Fruit fly (Drosophila melanogaster) S2 (cell line): Measurements from ENCODE around the gene CG7945.

Source experiments
- CG8478 ChIP-seq: fragments of >200 bp; optimal IDR thresholded peaks from 2 replicates; lab custom pipeline; 2018
- CTCF ChIP-seq, 2 experiments: fragments of >200 bp; optimal IDR thresholded peaks; 2 replicates each; lab custom pipeline; 2018

The CG7945 gene

DNA sequence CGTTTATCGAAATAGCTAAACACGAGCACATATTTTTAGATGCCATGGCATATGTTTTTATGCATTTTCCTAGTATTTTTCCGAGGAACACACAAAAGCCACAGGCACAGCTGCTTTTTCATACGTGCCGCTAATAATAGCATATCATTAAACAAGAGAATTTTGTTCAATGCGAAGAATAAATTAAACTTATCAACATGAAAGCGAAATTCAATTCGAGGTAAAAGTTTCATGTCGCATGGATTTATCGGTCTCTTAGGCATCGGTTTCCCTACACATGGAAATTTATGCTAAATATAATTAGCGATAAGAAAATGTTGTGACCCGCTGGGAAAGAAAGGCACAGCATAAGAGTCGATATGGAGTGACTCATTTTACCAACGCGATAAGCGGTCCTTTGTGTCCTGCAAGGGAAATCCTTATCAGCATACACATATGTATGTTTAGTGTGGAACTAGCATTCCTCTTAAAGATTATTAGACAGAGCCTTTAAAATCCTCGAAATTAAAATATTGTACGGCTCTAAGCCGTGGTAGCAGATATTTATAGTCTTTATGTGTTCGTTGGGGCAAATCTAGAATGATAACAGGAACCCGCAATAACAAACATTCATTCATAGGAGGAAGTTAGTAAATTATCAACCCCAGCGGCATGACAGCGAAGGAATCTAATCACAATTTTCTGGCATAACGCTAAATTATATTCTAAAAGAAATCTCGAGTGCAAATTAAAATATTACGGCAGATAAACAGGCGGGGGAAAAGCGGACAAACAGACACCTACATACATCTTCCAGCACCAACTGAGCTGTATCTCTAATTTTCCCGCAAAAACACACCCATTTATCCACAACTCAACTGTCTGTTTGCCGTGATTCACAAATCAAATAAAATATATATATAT is 7.7 kb upstream of the CG7945 start, which contains the start of gene CG43248:
Gene CG43248 (minus strand): TSS at position 51 of the 903 bp plus-strand sequence.
- no peak for TF ChIP-seq CTCF (optimal IDR thresholded peaks at IDR 0.05; lab: Kevin White, UChicago)
- no peak for TF ChIP-seq CG8478 (lab: Kevin White, UChicago)

DNA sequence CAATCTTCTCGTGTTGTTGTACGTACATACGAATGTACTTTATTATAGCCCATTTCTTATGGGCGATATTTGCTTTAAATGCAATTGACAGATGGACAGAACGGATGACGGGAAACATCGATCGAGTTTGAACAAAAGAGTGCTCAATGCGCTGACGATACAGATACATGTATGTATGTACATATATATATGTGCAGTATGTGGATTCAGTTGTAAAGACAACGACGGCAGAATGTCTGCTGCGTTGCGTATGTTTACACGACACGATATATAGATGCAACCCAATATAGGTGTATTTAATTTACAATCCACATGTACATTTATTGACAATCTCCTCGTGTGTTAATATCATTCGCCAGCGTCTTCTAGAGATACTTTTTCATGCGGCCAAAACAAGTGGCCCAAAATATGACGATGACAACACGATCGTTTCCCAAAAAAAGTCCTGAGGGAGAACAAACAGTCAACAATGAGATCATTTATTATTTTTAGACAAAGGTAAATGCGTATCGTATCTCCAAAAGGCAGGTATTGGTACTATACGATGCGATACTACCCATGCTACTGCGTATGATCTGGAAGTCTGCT is 6.8 kb upstream of the CG7945 start:
- TF ChIP-seq CG8478 (lab: Kevin White, UChicago), result no peak
- no peak for TF ChIP-seq CTCF (optimal IDR thresholded peaks at IDR 0.05; lab: Kevin White, UChicago)

DNA sequence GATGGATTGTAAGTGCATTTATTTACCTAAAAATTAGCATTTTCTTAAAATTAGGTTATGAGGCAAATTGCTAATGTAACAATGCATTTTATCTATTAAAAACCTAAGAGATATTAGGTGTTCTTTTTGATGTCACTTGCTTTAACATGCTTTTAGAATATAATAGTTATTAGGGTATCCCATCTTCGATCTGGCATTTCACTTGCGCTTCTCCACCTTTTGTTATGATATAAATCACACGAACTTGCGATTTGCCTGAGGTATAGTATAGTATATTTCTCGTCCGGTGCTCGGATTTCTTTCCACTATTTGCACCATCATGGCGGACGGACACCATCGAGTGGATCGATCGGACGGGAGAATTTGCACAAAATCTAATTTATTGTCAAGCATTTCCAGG is 6.1 kb upstream of the CG7945 start:
- TF ChIP-seq CTCF (optimal IDR thresholded peaks at IDR 0.05; lab: Kevin White, UChicago) (no peak), CG8478 (lab: Kevin White, UChicago) (no peak)

DNA sequence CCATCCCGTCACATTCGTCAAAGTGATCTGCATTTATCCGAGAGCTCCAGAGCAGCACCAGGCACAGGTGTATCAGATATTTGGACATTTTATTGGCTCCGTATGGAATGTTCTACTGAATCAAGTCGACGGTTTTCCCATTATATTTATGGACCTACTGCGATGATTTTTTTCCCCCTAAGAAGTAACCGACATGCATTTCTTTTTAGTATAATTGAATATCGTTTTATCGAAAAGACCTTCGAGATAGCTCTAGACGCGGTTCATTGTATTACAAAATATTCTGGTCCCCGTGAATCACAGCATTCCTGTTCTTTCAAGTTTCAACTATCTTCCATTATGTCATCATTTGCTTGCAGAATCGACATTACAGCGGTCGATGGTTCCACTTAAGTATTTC is 5.2 kb upstream of the CG7945 start, which contains the start of gene obst-H:
Gene obst-H (minus strand): TSS at position 101 of the 400 bp plus-strand sequence.
- TF ChIP-seq CTCF (optimal IDR thresholded peaks at IDR 0.05; lab: Kevin White, UChicago), result no peak
- no peak for TF ChIP-seq CG8478 (lab: Kevin White, UChicago)

DNA sequence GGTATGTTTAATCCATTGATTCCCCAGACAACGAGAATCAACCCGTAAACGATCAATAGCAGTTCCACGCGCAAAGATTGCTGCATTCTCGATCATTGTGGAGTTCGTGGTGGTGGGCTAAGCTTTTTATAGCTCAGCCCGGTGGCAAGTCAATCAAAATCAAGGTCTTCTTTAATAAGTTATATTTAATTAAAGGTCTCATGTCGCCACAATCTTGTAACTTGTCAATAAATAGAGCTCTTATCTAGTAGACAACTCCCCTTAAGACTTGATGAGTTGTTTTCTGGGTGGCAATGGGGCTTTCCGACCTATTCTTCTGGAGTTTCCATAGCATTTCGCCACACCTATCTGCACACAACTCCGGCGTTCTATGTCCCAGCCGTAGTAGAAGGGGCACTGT is 4.2 kb upstream of the CG7945 start, which contains the start of gene CG42728:
Gene CG42728 (minus strand): TSS at position 101 of the 400 bp plus-strand sequence.
- TF ChIP-seq CG8478 (lab: Kevin White, UChicago) (no peak), CTCF (optimal IDR thresholded peaks at IDR 0.05; lab: Kevin White, UChicago) (no peak)

DNA sequence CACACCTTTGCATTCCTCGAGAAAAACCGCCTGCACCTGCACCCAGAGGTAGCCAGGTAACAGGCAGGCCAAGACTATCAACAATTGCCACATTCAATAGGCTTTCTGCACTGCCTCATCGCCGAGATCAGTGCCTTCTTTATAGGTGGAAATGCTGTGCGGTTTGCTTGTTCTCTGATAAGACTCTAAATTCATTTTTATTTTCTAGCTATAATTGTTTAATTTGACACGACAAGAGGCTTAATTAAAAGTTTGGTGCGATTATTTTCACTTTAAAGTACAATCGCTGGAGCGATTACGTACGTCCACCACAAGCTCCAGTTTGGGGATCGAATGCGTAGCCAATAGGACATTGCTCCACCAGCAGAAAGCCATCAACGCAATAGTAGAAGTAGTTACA is 3.5 kb upstream of the CG7945 start, which contains the start of gene CG42729:
Gene CG42729 (minus strand): TSS at position 101 of the 400 bp plus-strand sequence.
- TF ChIP-seq CG8478 (lab: Kevin White, UChicago) (no peak), CTCF (optimal IDR thresholded peaks at IDR 0.05; lab: Kevin White, UChicago) (no peak)

DNA sequence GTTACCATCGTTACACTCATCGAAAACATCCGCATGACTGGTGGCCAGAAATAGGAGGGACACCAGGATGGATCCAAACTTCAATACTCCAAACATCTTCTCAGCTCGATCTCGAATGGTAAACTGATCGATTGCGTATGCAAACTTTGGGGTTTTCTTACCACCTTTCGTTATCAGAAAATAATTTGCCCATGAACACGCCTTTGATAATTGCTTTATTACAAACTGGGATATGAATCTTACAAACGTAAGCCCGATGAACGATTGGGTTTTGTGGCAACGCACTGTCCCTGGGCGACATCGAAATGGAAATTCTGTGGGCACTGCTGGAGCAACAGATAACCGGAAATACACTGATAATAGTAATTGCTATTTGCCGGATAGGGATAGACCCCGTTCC is 2.8 kb upstream of the CG7945 start, which contains the start of gene CG33985:
Gene CG33985 (minus strand): TSS at position 101 of the 400 bp plus-strand sequence.
- no peak for TF ChIP-seq CG8478 (lab: Kevin White, UChicago)

DNA sequence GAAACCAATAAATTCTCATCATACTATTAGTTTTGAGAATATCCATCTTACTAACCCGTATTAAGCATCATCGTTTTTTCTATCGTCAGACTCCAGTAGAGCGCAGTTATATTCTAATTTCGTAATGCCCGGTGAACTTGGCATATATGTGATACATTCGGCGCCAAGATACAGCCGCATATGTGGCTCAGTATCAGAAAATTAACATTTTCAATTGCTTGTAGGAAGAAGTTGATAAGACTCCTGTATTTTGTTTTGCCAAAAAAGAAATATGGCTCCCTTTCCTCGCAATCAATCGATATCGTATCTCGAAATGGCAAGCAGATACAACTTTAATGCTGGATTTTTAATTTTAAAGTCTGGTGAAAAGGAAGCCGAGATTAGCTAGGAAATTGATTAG is 1.2 kb upstream of the CG7945 start, which contains the start of gene CG33986:
Gene CG33986 (minus strand): TSS at position 101 of the 400 bp plus-strand sequence.
- TF ChIP-seq CTCF (optimal IDR thresholded peaks at IDR 0.05; lab: Kevin White, UChicago), result no peak
- no peak for TF ChIP-seq CG8478 (lab: Kevin White, UChicago)

DNA sequence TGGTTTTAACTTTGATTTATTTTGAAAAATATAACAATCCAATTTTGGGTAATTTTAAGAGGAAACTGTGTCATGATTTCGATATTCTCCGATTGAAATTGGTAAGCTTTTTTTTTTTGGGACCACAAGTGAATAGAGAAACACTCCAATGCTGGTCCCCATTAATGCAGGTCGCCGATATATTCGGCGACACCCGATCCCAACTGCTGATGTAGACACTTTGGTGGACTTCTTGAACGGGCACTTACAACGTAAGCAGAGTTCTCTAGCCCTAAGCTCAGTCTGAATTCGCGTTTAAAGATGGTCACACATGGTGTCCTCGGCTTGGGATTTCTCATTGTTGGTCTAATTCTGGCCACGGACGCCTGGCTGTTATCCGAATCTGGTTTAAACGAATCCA is 3.6 kb downstream of the CG7945 start, which contains the start of gene yellow-k:
Gene yellow-k (plus strand): TSS at position 301 of the 400 bp plus-strand sequence.
- TF ChIP-seq CG8478 (lab: Kevin White, UChicago), result no peak
- no peak for TF ChIP-seq CTCF (optimal IDR thresholded peaks at IDR 0.05; lab: Kevin White, UChicago)

DNA sequence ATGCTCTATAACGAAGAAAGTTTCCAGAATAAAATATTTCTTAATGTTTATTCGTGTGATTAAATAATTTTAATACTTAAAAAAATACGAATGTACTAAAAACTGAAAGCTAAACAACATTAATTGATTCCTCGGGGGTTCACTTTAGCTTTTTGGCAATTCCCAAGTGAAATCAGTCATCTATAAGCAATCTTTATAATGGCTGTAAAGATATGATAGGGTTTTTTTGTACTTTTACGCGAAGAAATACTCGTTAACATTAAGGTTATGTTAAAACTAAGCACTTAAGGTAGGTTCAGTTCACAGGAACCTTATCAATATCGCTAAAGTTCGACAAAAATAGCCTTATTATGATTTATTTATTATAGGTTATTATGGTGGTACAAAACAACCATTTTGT is 4.0 kb downstream of the CG7945 start:
- TF ChIP-seq CG8478 (lab: Kevin White, UChicago), result no peak

DNA sequence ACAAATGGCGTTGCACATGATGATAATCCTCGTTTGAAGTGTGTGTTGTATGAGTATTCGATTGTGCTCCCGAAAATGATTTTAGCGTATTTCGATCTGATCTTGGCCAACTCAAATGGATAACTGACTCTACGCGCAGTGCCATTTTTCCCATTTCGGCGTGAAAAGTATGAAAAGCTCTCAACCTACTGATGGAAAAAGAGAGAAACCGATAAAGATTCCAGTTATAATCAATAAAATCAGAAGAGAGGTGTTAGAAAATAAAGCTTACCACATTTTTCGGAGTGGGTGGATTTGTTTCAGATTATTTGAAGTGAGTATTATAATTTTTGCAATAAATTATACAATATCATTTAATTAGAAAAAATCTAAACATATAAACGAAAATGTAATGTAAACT is 4.4 kb downstream of the CG7945 start, which contains the start of gene mex1:
Gene mex1 (minus strand): TSS at position 101 of the 400 bp plus-strand sequence.
- TF ChIP-seq CG8478 (lab: Kevin White, UChicago) (no peak), CTCF (optimal IDR thresholded peaks at IDR 0.05; lab: Kevin White, UChicago) (no peak)

DNA sequence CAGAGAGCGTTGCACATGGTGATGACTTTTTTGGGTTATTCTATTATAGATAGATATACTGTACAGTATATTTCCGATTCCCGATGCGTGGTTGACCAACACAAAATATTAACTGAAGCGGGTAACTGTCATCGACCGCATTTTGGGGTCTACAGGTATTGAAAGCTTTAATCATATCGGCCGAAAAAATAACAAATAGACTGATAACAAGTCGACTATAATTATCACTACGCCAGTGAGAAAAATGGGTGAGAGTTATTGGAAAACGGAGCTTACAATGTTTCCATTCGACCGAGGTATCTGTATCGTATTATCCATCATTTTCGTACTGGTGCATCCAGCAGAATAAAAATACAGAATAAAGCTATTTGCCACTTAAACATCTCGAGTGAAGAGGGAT is 5.6 kb downstream of the CG7945 start:
- no peak for TF ChIP-seq CTCF (optimal IDR thresholded peaks at IDR 0.05; lab: Kevin White, UChicago)
- TF ChIP-seq CG8478 (lab: Kevin White, UChicago), result no peak

DNA sequence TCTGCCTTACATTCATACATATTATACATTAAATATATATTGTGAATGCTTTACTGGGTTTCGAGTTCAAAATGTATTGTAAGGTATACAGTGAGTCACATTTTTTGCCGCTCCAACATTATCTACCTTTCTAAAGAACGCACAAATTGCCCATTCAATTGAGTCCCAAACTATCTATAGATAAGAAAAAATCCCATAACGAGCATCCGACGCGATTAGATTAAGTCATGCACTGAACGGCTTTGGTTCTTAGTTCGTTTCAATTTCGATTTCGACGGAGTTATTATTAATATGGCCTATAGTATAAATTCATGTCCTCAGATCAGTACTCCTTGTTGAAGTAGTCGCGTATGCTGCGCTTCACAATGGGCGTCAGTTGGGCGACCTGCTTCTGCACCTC is 6.4 kb downstream of the CG7945 start:
- TF ChIP-seq CG8478 (lab: Kevin White, UChicago), result no peak
- TF ChIP-seq CTCF (optimal IDR thresholded peaks at IDR 0.05; lab: Kevin White, UChicago), result no peak

DNA sequence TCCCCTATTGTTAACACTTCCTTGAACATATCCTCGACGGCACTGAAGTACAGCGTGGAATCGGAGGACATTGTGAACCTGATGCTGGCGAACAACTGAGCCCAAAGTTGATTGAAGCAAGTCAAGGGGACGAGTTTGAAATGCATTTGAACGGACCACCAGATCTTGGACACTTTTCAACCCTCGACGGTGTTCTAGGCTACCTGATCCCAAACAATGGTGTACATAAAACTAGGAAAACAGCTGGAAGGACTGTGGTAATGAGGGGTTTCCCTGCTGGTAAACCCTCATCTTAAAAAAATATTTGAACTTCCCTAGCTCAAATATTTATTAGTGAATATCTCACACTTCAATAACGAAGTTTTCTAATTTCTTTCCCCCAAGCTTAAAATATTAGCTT is 7.0 kb downstream of the CG7945 start, which contains the start of gene CG13454:
Gene CG13454 (minus strand): TSS at position 101 of the 400 bp plus-strand sequence.
- TF ChIP-seq CG8478 (lab: Kevin White, UChicago), result no peak
- no peak for TF ChIP-seq CTCF (optimal IDR thresholded peaks at IDR 0.05; lab: Kevin White, UChicago)

DNA sequence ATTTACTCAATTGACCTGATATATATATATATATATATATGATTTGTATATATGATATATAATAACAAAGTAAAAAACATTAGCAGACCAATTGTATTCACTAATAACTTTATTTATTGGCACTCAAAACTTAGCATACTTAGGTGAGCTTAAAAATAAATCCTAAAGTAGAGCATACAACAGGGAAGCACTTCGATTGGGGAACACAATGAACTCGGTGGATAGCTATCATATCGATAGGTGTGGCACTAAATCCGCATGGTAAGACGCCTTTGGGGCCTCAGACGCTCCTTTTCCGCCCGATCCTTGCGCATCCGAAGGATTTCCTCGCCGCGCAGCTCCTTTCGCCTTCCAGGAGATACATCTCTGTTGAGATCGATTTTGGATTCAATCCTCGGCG is 7.5 kb downstream of the CG7945 start:
- TF ChIP-seq CG8478 (lab: Kevin White, UChicago), result no peak
- TF ChIP-seq CTCF (optimal IDR thresholded peaks at IDR 0.05; lab: Kevin White, UChicago), result no peak
